Worm (Caenorhabditis elegans): Measurements from ENCODE around the gene srg-37.
"Not testable (repeated sequence)": the region's sequence is repeated elsewhere in the genome, so short reads cannot be mapped to it uniquely, and the experiment has no call there.

Gene srg-37

ce11 chrX:14214520-14215023 is 20.3 kb downstream of the srg-37 start, which contains the start of gene K06G5.1 (continued):
- TF ChIP-seq pha-4 (GFP tag; IDR thresholded peaks at IDR 0.05) (peak; percentile 50; the same call in 1 of the 2 replicates), pha-4 (tag; optimal IDR thresholded peaks at IDR 0.05) (no peak), pqm-1 (tag; optimal IDR thresholded peaks at IDR 0.05) (peak; percentile 100), aly-2 (tag; optimal IDR thresholded peaks at IDR 0.05) (no peak), egl-43 (GFP tag; IDR thresholded peaks at IDR 0.05) (no peak), zip-11 (GFP tag; IDR thresholded peaks at IDR 0.05) (no peak), ZK546.5 (tag; optimal IDR thresholded peaks at IDR 0.05) (no peak)

DNA sequence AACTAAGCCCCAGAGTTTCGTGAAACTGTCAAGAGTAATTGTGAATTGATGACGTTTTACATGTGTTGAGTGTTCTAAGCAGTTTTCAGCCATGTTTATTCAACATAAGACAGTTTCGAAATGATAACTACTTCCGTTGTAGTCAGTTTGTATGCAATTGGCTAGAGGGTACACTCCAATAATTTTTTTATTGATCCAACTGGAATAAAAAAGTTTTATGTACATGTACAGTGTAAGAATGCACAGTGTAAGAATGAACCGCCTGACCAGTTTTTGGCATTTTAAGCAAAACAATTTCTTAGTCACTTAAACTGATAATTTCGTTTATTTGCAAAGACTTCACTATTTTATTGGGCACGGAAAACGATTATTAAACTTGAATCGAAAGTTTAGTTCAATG is 21.5 kb downstream of the srg-37 start:
- peak; percentile 85 for TF ChIP-seq nhr-28 (tag; optimal IDR thresholded peaks at IDR 0.05)
- TF ChIP-seq lim-7 (GFP tag; IDR thresholded peaks at IDR 0.05): no peak
- no peak for TF ChIP-seq daf-16 (GFP tag; optimal IDR thresholded peaks at IDR 0.05)
- peak; percentile 61 for TF ChIP-seq daf-16 (tag; optimal IDR thresholded peaks at IDR 0.05)
- peak in 1 of 2 experiments; percentile 47 for TF ChIP-seq unc-62 (GFP tag; optimal IDR thresholded peaks at IDR 0.05 in 1 of 2)
- no peak for TF ChIP-seq unc-62 (tag; optimal IDR thresholded peaks at IDR 0.05)
- peak; percentile 85 for TF ChIP-seq php-3 (GFP tag; IDR thresholded peaks at IDR 0.05)
- peak; percentile 26 for TF ChIP-seq dve-1 (tag; optimal IDR thresholded peaks at IDR 0.05; ENCODE audit: insufficient read depth)

ce11 chrX:14211170-14211569 is 23.7 kb downstream of the srg-37 start:
- TF ChIP-seq daf-16 (GFP tag; optimal IDR thresholded peaks at IDR 0.05) (peak in 1 of 2 experiments; percentile 15), pha-4 (GFP tag; IDR thresholded peaks at IDR 0.05) (peak; percentile 70; the same call in 1 of the 2 replicates), dmd-8 (GFP tag; IDR thresholded peaks at IDR 0.05) (0 out of 2 replicates have a peak, but pooled peaks have one; percentile 38), dmd-6 (GFP tag; IDR thresholded peaks at IDR 0.05) (peak; percentile 28; the same call in 1 of the 2 replicates), madf-9 (GFP tag; conservative IDR thresholded peaks at IDR 0.05) (0 out of 2 replicates have a peak, but pooled peaks have one; percentile 14), F26F4.8 (GFP tag; conservative IDR thresholded peaks at IDR 0.05) (0 out of 2 replicates have a peak, but pooled peaks have one; percentile 42)
- TF ChIP-seq daf-16, pha-4 (tag; optimal IDR thresholded peaks at IDR 0.05): not testable (repeated sequence)

ce11 chrX:14207942-14208341 is 26.9 kb downstream of the srg-37 start, which contains the start of gene ceh-37:
TSS of gene ceh-37 (minus strand) at chrX:14208000.
- no peak for TF ChIP-seq rbr-2 (tag; optimal IDR thresholded peaks at IDR 0.05)
- no peak for TF ChIP-seq set-16 (GFP tag; IDR thresholded peaks at IDR 0.05)
- no peak for TF ChIP-seq nhr-11 (tag; optimal IDR thresholded peaks at IDR 0.05)
- no peak for TF ChIP-seq nhr-10 (tag; optimal IDR thresholded peaks at IDR 0.05)
- TF ChIP-seq php-3 (GFP tag; IDR thresholded peaks at IDR 0.05): peak; percentile 97
- peak in 1 of 2 experiments; percentile 92 for TF ChIP-seq unc-62 (GFP tag; optimal IDR thresholded peaks at IDR 0.05 in 1 of 2)
- TF ChIP-seq unc-62 (tag; optimal IDR thresholded peaks at IDR 0.05): no peak
- TF ChIP-seq ama-1 (optimal IDR thresholded peaks at IDR 0.05): no peak
- TF ChIP-seq lin-29 (GFP tag; IDR thresholded peaks at IDR 0.05): no peak
- peak; percentile 68 for TF ChIP-seq hlh-11 (tag; optimal IDR thresholded peaks at IDR 0.05)
- TF ChIP-seq nhr-48 (tag; optimal IDR thresholded peaks at IDR 0.05): no peak
- no peak for TF ChIP-seq lin-1 (GFP tag; IDR thresholded peaks at IDR 0.05)
- TF ChIP-seq ceh-62 (tag; optimal IDR thresholded peaks at IDR 0.05): no peak
- no peak for TF ChIP-seq R02D3.7 (tag; optimal IDR thresholded peaks at IDR 0.05)
- no peak for TF ChIP-seq Y48G9A.11 (GFP tag; IDR thresholded peaks at IDR 0.05)
- TF ChIP-seq ceh-28 (tag; optimal IDR thresholded peaks at IDR 0.05): no peak
- no peak for TF ChIP-seq hif-1 (tag; optimal IDR thresholded peaks at IDR 0.05)
- TF ChIP-seq dmd-8 (GFP tag; IDR thresholded peaks at IDR 0.05): no peak
- TF ChIP-seq zip-2 (tag; optimal IDR thresholded peaks at IDR 0.05): no peak
- TF ChIP-seq cey-2 (tag; optimal IDR thresholded peaks at IDR 0.05; ENCODE audit: borderline replicate concordance, insufficient read depth): no peak
- TF ChIP-seq Y5F2A.4 (GFP tag; optimal IDR thresholded peaks at IDR 0.05): no peak
- no peak for TF ChIP-seq daf-8 (GFP tag; IDR thresholded peaks at IDR 0.05)
- no peak for TF ChIP-seq Y75B8A.6 (GFP tag; IDR thresholded peaks at IDR 0.05)
- peak; percentile 61 for TF ChIP-seq hlh-30 (tag; optimal IDR thresholded peaks at IDR 0.05; ENCODE audit: insufficient read depth)
- TF ChIP-seq dve-1 (tag; optimal IDR thresholded peaks at IDR 0.05; ENCODE audit: insufficient read depth): peak; percentile 19
- TF ChIP-seq skn-1 (tag; optimal IDR thresholded peaks at IDR 0.05): no peak
- no peak for TF ChIP-seq pha-4 (GFP tag; IDR thresholded peaks at IDR 0.05)
- no peak for TF ChIP-seq pha-4 (tag; optimal IDR thresholded peaks at IDR 0.05)
- TF ChIP-seq nhr-28 (tag; optimal IDR thresholded peaks at IDR 0.05): peak; percentile 49
- TF ChIP-seq F37D6.2 (tag; optimal IDR thresholded peaks at IDR 0.05): no peak
- no peak for TF ChIP-seq mep-1 (tag; optimal IDR thresholded peaks at IDR 0.05)
- no peak for TF ChIP-seq nhr-237 (tag; optimal IDR thresholded peaks at IDR 0.05)
- TF ChIP-seq F44E2.7 (GFP tag; IDR thresholded peaks at IDR 0.05): no peak
- no peak for TF ChIP-seq dmd-9 (GFP tag; IDR thresholded peaks at IDR 0.05)
